Fruit fly (Drosophila melanogaster): ENCODE results near the gene tna.

Gene tna

dm6 chr3L:10827348-10827747 is 8.0 kb upstream of the tna start (continued):
- TF ChIP-seq sqz (GFP tag; optimal IDR thresholded peaks at IDR 0.05) = no peak
- no peak for TF ChIP-seq pho (GFP tag; optimal IDR thresholded peaks at IDR 0.05)
- TF ChIP-seq CG14441 (GFP tag; IDR thresholded peaks at IDR 0.05) = no peak
- TF ChIP-seq CG1233 (GFP tag; optimal IDR thresholded peaks at IDR 0.05) = peak; percentile 13
- no peak for TF ChIP-seq CG34376 (GFP tag; optimal IDR thresholded peaks at IDR 0.05)
- no peak for TF ChIP-seq CG17912 (GFP tag; optimal IDR thresholded peaks at IDR 0.05)
- peak; percentile 7 for TF ChIP-seq CG9817 (tag; optimal IDR thresholded peaks at IDR 0.05)
- no peak for TF ChIP-seq ssp (GFP tag; IDR thresholded peaks at IDR 0.05)
- TF ChIP-seq CG14050 (GFP tag; IDR thresholded peaks at IDR 0.05) = no peak
- no peak for TF ChIP-seq knrl (GFP tag; IDR thresholded peaks at IDR 0.05; ENCODE audit: partially characterized antibody)
- TF ChIP-seq exex (tag; optimal IDR thresholded peaks at IDR 0.05) = no peak
- no peak for TF ChIP-seq Jarid2 (GFP tag; optimal IDR thresholded peaks at IDR 0.05)
- TF ChIP-seq CG2116 (GFP tag; optimal IDR thresholded peaks at IDR 0.05) = no peak
- TF ChIP-seq CG11398 (GFP tag; optimal IDR thresholded peaks at IDR 0.05) = no peak
- TF ChIP-seq twi (tag; optimal IDR thresholded peaks at IDR 0.05) = no peak
- TF ChIP-seq luna (GFP tag; optimal IDR thresholded peaks at IDR 0.05) = no peak
- TF ChIP-seq CG10654 (GFP tag; optimal IDR thresholded peaks at IDR 0.05) = no peak
- TF ChIP-seq TFAM (GFP tag; optimal IDR thresholded peaks at IDR 0.05) = no peak
- TF ChIP-seq Dbx (GFP tag; IDR thresholded peaks at IDR 0.05) = no peak
- TF ChIP-seq unc-4 (GFP tag; IDR thresholded peaks at IDR 0.05; ENCODE audit: partially characterized antibody) = no peak
- TF ChIP-seq pnt (GFP tag; optimal IDR thresholded peaks at IDR 0.05) = no peak
- no peak for TF ChIP-seq Poxn (GFP tag; IDR thresholded peaks at IDR 0.05)
- no peak for TF ChIP-seq Myb (GFP tag; optimal IDR thresholded peaks at IDR 0.05)
- no peak for TF ChIP-seq cato (GFP tag; optimal IDR thresholded peaks at IDR 0.05; ENCODE audit: borderline replicate concordance)
- TF ChIP-seq dmrt99B (tag; optimal IDR thresholded peaks at IDR 0.05) = peak; percentile 56
- no peak for TF ChIP-seq zf30C (GFP tag; optimal IDR thresholded peaks at IDR 0.05)
- no peak for TF ChIP-seq CG4854 (GFP tag; optimal IDR thresholded peaks at IDR 0.05)
- TF ChIP-seq GATAe (GFP tag; conservative IDR thresholded peaks at IDR 0.05) = no peak
- no peak for TF ChIP-seq abd-A (tag; optimal IDR thresholded peaks at IDR 0.05)
- TF ChIP-seq Stat92E (GFP tag; optimal IDR thresholded peaks at IDR 0.05) = no peak
- TF ChIP-seq zfh1 (GFP tag; IDR thresholded peaks at IDR 0.05) = no peak
- TF ChIP-seq CG8944 (GFP tag; optimal IDR thresholded peaks at IDR 0.05) = no peak
- no peak for TF ChIP-seq schlank (tag; optimal IDR thresholded peaks at IDR 0.05)
- TF ChIP-seq tio (GFP tag; optimal IDR thresholded peaks at IDR 0.05) = peak; percentile 18
- TF ChIP-seq CG16813 (GFP tag; IDR thresholded peaks at IDR 0.05; ENCODE audit: partially characterized antibody) = no peak
- TF ChIP-seq gem (tag; optimal IDR thresholded peaks at IDR 0.05) = peak; percentile 63
- no peak for TF ChIP-seq bab2 (GFP tag; optimal IDR thresholded peaks at IDR 0.05)
- no peak for TF ChIP-seq chn (GFP tag; optimal IDR thresholded peaks at IDR 0.05)
- TF ChIP-seq CG6254 (GFP tag; optimal IDR thresholded peaks at IDR 0.05) = no peak
- TF ChIP-seq PHDP (tag; optimal IDR thresholded peaks at IDR 0.05) = peak; percentile 23
- peak; percentile 50 for TF ChIP-seq Oli (tag; optimal IDR thresholded peaks at IDR 0.05)
- no peak for TF ChIP-seq CG7786 (GFP tag; optimal IDR thresholded peaks at IDR 0.05)
- TF ChIP-seq Lpt (GFP tag; optimal IDR thresholded peaks at IDR 0.05) = no peak
- peak; percentile 17 for TF ChIP-seq CG6854 (GFP tag; optimal IDR thresholded peaks at IDR 0.05)
- no peak for TF ChIP-seq Ada2b (GFP tag; IDR thresholded peaks at IDR 0.05)
- TF ChIP-seq hth (optimal IDR thresholded peaks at IDR 0.05) = no peak
- TF ChIP-seq ato (GFP tag; IDR thresholded peaks at IDR 0.05; ENCODE audit: partially characterized antibody) = no peak
- no peak for TF ChIP-seq peb (GFP tag; IDR thresholded peaks at IDR 0.05)
- no peak for TF ChIP-seq CG10321 (GFP tag; IDR thresholded peaks at IDR 0.05)
- TF ChIP-seq Fer3 (tag; optimal IDR thresholded peaks at IDR 0.05) = peak; percentile 18
- no peak for TF ChIP-seq fd3F (GFP tag; optimal IDR thresholded peaks at IDR 0.05)

All from whole organism, embryonic.